Fruit fly (Drosophila melanogaster): ENCODE data around the gene CG31659.

CG31659 gene

dm6 chr2L:1361771-1362632 is 2.4 kb upstream of the CG31659 start, which contains the start of gene NLaz (continued):
- TF ChIP-seq slou (GFP tag; optimal IDR thresholded peaks at IDR 0.05) (no peak), Mad (GFP tag; optimal IDR thresholded peaks at IDR 0.05) (peak; percentile 60), row (GFP tag; IDR thresholded peaks at IDR 0.05) (no peak), CG3407 (GFP tag; optimal IDR thresholded peaks at IDR 0.05) (no peak), Nf-YA (GFP tag; IDR thresholded peaks at IDR 0.05) (0 out of 2 replicates have a peak, but pooled peaks have one; percentile 21), CG4820 (GFP tag; optimal IDR thresholded peaks at IDR 0.05) (peak; percentile 50), CG9817 (tag; optimal IDR thresholded peaks at IDR 0.05) (peak; percentile 39), nerfin-2 (GFP tag; IDR thresholded peaks at IDR 0.05; ENCODE audit: partially characterized antibody) (no peak), CG11723 (GFP tag; optimal IDR thresholded peaks at IDR 0.05) (no peak), CG7839 (tag; optimal IDR thresholded peaks at IDR 0.05) (peak; percentile 48), CG9932 (GFP tag; IDR thresholded peaks at IDR 0.05) (peak; percentile 12; the same call in 1 of the 2 replicates), CTCF (GFP tag; optimal IDR thresholded peaks at IDR 0.05) (peak; percentile 97), E2f2 (GFP tag; IDR thresholded peaks at IDR 0.05) (no peak), CG17568 (GFP tag; optimal IDR thresholded peaks at IDR 0.05) (no peak), Hmx (GFP tag; optimal IDR thresholded peaks at IDR 0.05) (no peak), CG14441 (GFP tag; IDR thresholded peaks at IDR 0.05) (peak; percentile 57), Ssrp (tag; optimal IDR thresholded peaks at IDR 0.05) (no peak), CG1832 (GFP tag; optimal IDR thresholded peaks at IDR 0.05) (no peak), NFAT (GFP tag; IDR thresholded peaks at IDR 0.05) (peak; percentile 68), CG31224 (GFP tag; IDR thresholded peaks at IDR 0.05) (no peak), dan (GFP tag; IDR thresholded peaks at IDR 0.05) (no peak), pnt (GFP tag; optimal IDR thresholded peaks at IDR 0.05) (no peak), usp (GFP tag; optimal IDR thresholded peaks at IDR 0.05) (no peak), CG1647 (GFP tag; optimal IDR thresholded peaks at IDR 0.05) (no peak), CG14710 (tag; optimal IDR thresholded peaks at IDR 0.05) (no peak), CG10274 (GFP tag; optimal IDR thresholded peaks at IDR 0.05) (no peak), D (optimal IDR thresholded peaks at IDR 0.05) (no peak), D (GFP tag; optimal IDR thresholded peaks at IDR 0.05) (no peak), HLH3B (GFP tag; IDR thresholded peaks at IDR 0.05) (peak; percentile 56; the same call in 1 of the 2 replicates), CG7556 (GFP tag; optimal IDR thresholded peaks at IDR 0.05) (no peak), Dip3 (GFP tag; optimal IDR thresholded peaks at IDR 0.05) (no peak), Ravus (GFP tag; IDR thresholded peaks at IDR 0.05) (no peak), ab (GFP tag; optimal IDR thresholded peaks at IDR 0.05) (no peak), oc (tag; optimal IDR thresholded peaks at IDR 0.05) (no peak), CG4617 (GFP tag; optimal IDR thresholded peaks at IDR 0.05; ENCODE audit: borderline replicate concordance) (peak; percentile 17), chif (GFP tag; optimal IDR thresholded peaks at IDR 0.05) (peak in 1 of 2 experiments; percentile 27), corto (GFP tag; optimal IDR thresholded peaks at IDR 0.05) (no peak), seq (GFP tag; IDR thresholded peaks at IDR 0.05) (no peak), ci (GFP tag; IDR thresholded peaks at IDR 0.05) (peak; percentile 44; the same call in 1 of the 3 replicates), dmrt99B (tag; optimal IDR thresholded peaks at IDR 0.05) (peak; percentile 28), Hmr (GFP tag; optimal IDR thresholded peaks at IDR 0.05) (no peak), mam (GFP tag; optimal IDR thresholded peaks at IDR 0.05) (no peak), CG11560 (tag; IDR thresholded peaks at IDR 0.05) (0 out of 3 replicates have a peak, but pooled peaks have one; percentile 31), bigmax (GFP tag; optimal IDR thresholded peaks at IDR 0.05) (no peak), aop (GFP tag; IDR thresholded peaks at IDR 0.05) (no peak), CG8765 (GFP tag; IDR thresholded peaks at IDR 0.05) (no peak), Dll (GFP tag; IDR thresholded peaks at IDR 0.05; ENCODE audit: partially characterized antibody) (no peak), Bgb (GFP tag; IDR thresholded peaks at IDR 0.05; ENCODE audit: partially characterized antibody) (peak; percentile 58; the same call in 1 of the 2 replicates), crc (GFP tag; optimal IDR thresholded peaks at IDR 0.05) (no peak), CG10979 (tag; optimal IDR thresholded peaks at IDR 0.05) (no peak)

Data from whole organism, embryonic.